Worm (Caenorhabditis elegans) whole organism, L2 larva: Measurements from ENCODE around the gene adss-1.

Experiments used
- C34F6.9 ChIP-seq: fragments of 150-350 bp; optimal IDR thresholded peaks from 2 replicates; lab custom pipeline; 2014; ENCODE audit warnings: missing biosample characterization, missing genetic modification characterization
- R02D3.7 ChIP-seq: fragments of 150-350 bp; optimal IDR thresholded peaks from 2 replicates; lab custom pipeline; 2014; ENCODE audit warnings: missing biosample characterization, missing genetic modification characterization
- Y55F3AM.14 ChIP-seq: fragments of 200-800 bp; sonication (Bioruptor generic); optimal IDR thresholded peaks from 2 replicates; lab custom pipeline; 2018; ENCODE audit warnings: mild to moderate bottlenecking, missing genetic modification characterization, missing compliant biosample characterization
- alr-1 ChIP-seq: fragments of 150-350 bp; optimal IDR thresholded peaks from 2 replicates; lab custom pipeline; 2014; ENCODE audit warnings: missing biosample characterization, missing genetic modification characterization
- aly-2 ChIP-seq: fragments of 150-350 bp; optimal IDR thresholded peaks from 2 replicates; lab custom pipeline; 2014; ENCODE audit warnings: missing biosample characterization, missing genetic modification characterization
- ama-1 ChIP-seq: fragments of 150-350 bp; optimal IDR thresholded peaks from 2 replicates; lab custom pipeline; 2018; ENCODE audit warnings: inconsistent platforms
- blmp-1 ChIP-seq: sonication (generic microtip); optimal IDR thresholded peaks from 2 replicates; lab custom pipeline; 2017; ENCODE audit warnings: missing genetic modification characterization, mild to moderate bottlenecking, missing compliant biosample characterization, antibody characterized with exemption, moderate library complexity; ENCODE audit not compliant: insufficient read depth
- ceh-16 ChIP-seq: fragments of 150-350 bp; optimal IDR thresholded peaks from 2 replicates; lab custom pipeline; 2014; ENCODE audit warnings: missing biosample characterization, missing genetic modification characterization
- ceh-82 ChIP-seq: fragments of 150-350 bp; optimal IDR thresholded peaks from 2 replicates; lab custom pipeline; 2014; ENCODE audit warnings: missing biosample characterization, missing genetic modification characterization
- crh-2 ChIP-seq: sonication (generic microtip); optimal IDR thresholded peaks from 2 replicates; lab custom pipeline; 2017; ENCODE audit warnings: missing biosample characterization, missing genetic modification characterization
- dmd-4 ChIP-seq: sonication (generic microtip); optimal IDR thresholded peaks from 2 replicates; lab custom pipeline; 2017; ENCODE audit warnings: missing biosample characterization, missing genetic modification characterization
- egl-27 ChIP-seq: sonication (generic microtip); optimal IDR thresholded peaks from 3 replicates; lab custom pipeline; 2017; ENCODE audit warnings: missing biosample characterization, missing genetic modification reagents, missing genetic modification characterization
- elt-1 ChIP-seq: fragments of 150-350 bp; optimal IDR thresholded peaks from 2 replicates; lab custom pipeline; 2014; ENCODE audit warnings: missing biosample characterization, missing genetic modification characterization
- elt-3 ChIP-seq: sonication (generic microtip); optimal IDR thresholded peaks from 2 replicates; lab custom pipeline; 2017; ENCODE audit warnings: missing biosample characterization, missing genetic modification characterization
- fos-1 ChIP-seq: fragments of 150-350 bp; optimal IDR thresholded peaks from 2 replicates; lab custom pipeline; 2014; ENCODE audit warnings: missing biosample characterization, missing genetic modification characterization
- gmeb-1 ChIP-seq: fragments of 150-350 bp; optimal IDR thresholded peaks from 2 replicates; lab custom pipeline; 2014; ENCODE audit warnings: missing biosample characterization, missing genetic modification characterization
- lin-11 ChIP-seq: fragments of 150-350 bp; sonication (generic microtip); optimal IDR thresholded peaks from 2 replicates; lab custom pipeline; 2014; ENCODE audit warnings: missing biosample characterization, missing genetic modification characterization, inconsistent platforms, mixed read lengths
- lin-13 ChIP-seq: fragments of 150-350 bp; optimal IDR thresholded peaks from 2 replicates; lab custom pipeline; 2014; ENCODE audit warnings: missing biosample characterization, missing genetic modification reagents, missing genetic modification characterization
- lin-39 ChIP-seq: fragments of 150-350 bp; optimal IDR thresholded peaks from 2 replicates; lab custom pipeline; 2014; ENCODE audit warnings: missing biosample characterization, missing genetic modification reagents, missing genetic modification characterization
- lsy-2 ChIP-seq, 2 experiments: fragments of 150-350 bp in 1 of 2; sonication (generic microtip) in 1 of 2; optimal IDR thresholded peaks; 2 replicates each; lab custom pipeline; 2014 to 2017; ENCODE audit warnings: missing biosample characterization in 2 of 2, missing genetic modification characterization in 2 of 2
- mab-5 ChIP-seq: fragments of 150-350 bp; optimal IDR thresholded peaks from 2 replicates; lab custom pipeline; 2014; ENCODE audit warnings: missing biosample characterization, missing genetic modification characterization
- mbf-1 ChIP-seq: sonication (generic microtip); optimal IDR thresholded peaks from 2 replicates; lab custom pipeline; 2017; ENCODE audit warnings: missing biosample characterization, missing genetic modification characterization
- mdl-1 ChIP-seq, 2 experiments: fragments of 150-350 bp in 1 of 2; sonication (generic microtip) in 1 of 2; optimal IDR thresholded peaks; 2 replicates each; lab custom pipeline; 2017; ENCODE audit warnings: missing biosample characterization in 2 of 2, missing genetic modification characterization in 2 of 2
- nhr-10 ChIP-seq: sonication (generic microtip); optimal IDR thresholded peaks from 2 replicates; lab custom pipeline; 2017; ENCODE audit warnings: missing biosample characterization, missing genetic modification characterization
- nhr-11 ChIP-seq: fragments of 150-350 bp; optimal IDR thresholded peaks from 2 replicates; lab custom pipeline; 2014; ENCODE audit warnings: missing biosample characterization, missing genetic modification characterization
- nhr-12 ChIP-seq: fragments of 150-350 bp; optimal IDR thresholded peaks from 2 replicates; lab custom pipeline; 2014; ENCODE audit warnings: missing biosample characterization, missing genetic modification characterization
- nhr-129 ChIP-seq: fragments of 150-350 bp; optimal IDR thresholded peaks from 2 replicates; lab custom pipeline; 2014; ENCODE audit warnings: missing biosample characterization, missing genetic modification characterization
- nhr-21 ChIP-seq: fragments of 150-350 bp; optimal IDR thresholded peaks from 2 replicates; lab custom pipeline; 2014; ENCODE audit warnings: missing biosample characterization, missing genetic modification characterization
- nhr-23 ChIP-seq: fragments of 150-350 bp; optimal IDR thresholded peaks from 2 replicates; lab custom pipeline; 2014; ENCODE audit warnings: missing biosample characterization, missing genetic modification reagents, missing genetic modification characterization
- nhr-237 ChIP-seq: fragments of 150-350 bp; optimal IDR thresholded peaks from 2 replicates; lab custom pipeline; 2014; ENCODE audit warnings: missing biosample characterization, missing genetic modification characterization
- nhr-25 ChIP-seq: fragments of 150-350 bp; sonication (generic microtip); optimal IDR thresholded peaks from 3 replicates; lab custom pipeline; 2014; ENCODE audit warnings: missing biosample characterization, missing genetic modification characterization
- nhr-6 ChIP-seq: fragments of 150-350 bp; optimal IDR thresholded peaks from 2 replicates; lab custom pipeline; 2014; ENCODE audit warnings: missing biosample characterization, missing genetic modification characterization
- nhr-77 ChIP-seq: fragments of 150-350 bp; optimal IDR thresholded peaks from 2 replicates; lab custom pipeline; 2014; ENCODE audit warnings: missing biosample characterization, missing genetic modification characterization
- peb-1 ChIP-seq: fragments of 150-350 bp; optimal IDR thresholded peaks from 2 replicates; lab custom pipeline; 2014; ENCODE audit warnings: missing biosample characterization, missing genetic modification characterization
- sem-4 ChIP-seq: fragments of 150-350 bp; optimal IDR thresholded peaks from 2 replicates; lab custom pipeline; 2014; ENCODE audit warnings: missing biosample characterization, missing genetic modification reagents, missing genetic modification characterization
- skn-1 ChIP-seq: sonication (generic microtip); optimal IDR thresholded peaks from 2 replicates; lab custom pipeline; 2017; ENCODE audit warnings: missing biosample characterization, missing genetic modification characterization
- sma-3 ChIP-seq: sonication (generic microtip); optimal IDR thresholded peaks from 2 replicates; lab custom pipeline; 2016; ENCODE audit warnings: missing genetic modification reagents, missing genetic modification characterization, missing compliant biosample characterization
- sma-9 ChIP-seq, 2 experiments: fragments of 150-350 bp in 1 of 2; sonication (generic microtip) in 1 of 2; optimal IDR thresholded peaks; 2 replicates each; lab custom pipeline; 2014 to 2016; ENCODE audit warnings: missing genetic modification characterization in 2 of 2, mild to moderate bottlenecking in 1 of 2, missing biosample characterization in 1 of 2, missing compliant biosample characterization in 1 of 2, missing genetic modification reagents in 1 of 2, moderate library complexity in 1 of 2
- snpc-4 ChIP-seq: fragments of 150-350 bp; optimal IDR thresholded peaks from 2 replicates; lab custom pipeline; 2014; ENCODE audit warnings: missing biosample characterization, missing genetic modification characterization
- unc-39 ChIP-seq: fragments of 150-350 bp; optimal IDR thresholded peaks from 2 replicates; lab custom pipeline; 2014; ENCODE audit warnings: missing biosample characterization, missing genetic modification characterization
- unc-55 ChIP-seq: fragments of 150-350 bp; sonication (generic microtip); optimal IDR thresholded peaks from 3 replicates; lab custom pipeline; 2014; ENCODE audit warnings: missing biosample characterization, missing genetic modification reagents, missing genetic modification characterization
- unc-62 ChIP-seq: fragments of 150-350 bp; optimal IDR thresholded peaks from 2 replicates; lab custom pipeline; 2014; ENCODE audit warnings: missing biosample characterization, missing genetic modification reagents, missing genetic modification characterization
- zag-1 ChIP-seq: fragments of 150-350 bp; optimal IDR thresholded peaks from 2 replicates; lab custom pipeline; 2014; ENCODE audit warnings: missing biosample characterization, missing genetic modification characterization
- ztf-1 ChIP-seq: fragments of 200-800 bp; sonication (Bioruptor generic); conservative IDR thresholded peaks from 2 replicates; pipeline ENCODE4 v1.3.6; 2022; ENCODE audit warnings: missing genetic modification characterization, missing compliant biosample characterization
- ztf-11 ChIP-seq: sonication (generic microtip); optimal IDR thresholded peaks from 2 replicates; lab custom pipeline; 2017; ENCODE audit warnings: missing biosample characterization, missing genetic modification characterization
- ztf-4 ChIP-seq: fragments of 150-350 bp; optimal IDR thresholded peaks from 2 replicates; lab custom pipeline; 2014; ENCODE audit warnings: missing biosample characterization, missing genetic modification characterization

Gene adss-1

ce11 chrV:4839913-4840312 lies 16.7 kb upstream of the adss-1 start, which contains the start of gene nas-9:
Gene nas-9 (minus strand): TSS chrV:4840013.
- TF ChIP-seq sma-9 (GFP tag; optimal IDR thresholded peaks at IDR 0.05; lab: Kevin White, UChicago) (no peak), sma-9 (tag; optimal IDR thresholded peaks at IDR 0.05; lab: Kevin White, UChicago) (no peak), nhr-23 (tag; lab: Kevin White, UChicago) (no peak), ztf-11 (tag; lab: Kevin White, UChicago) (no peak)
- TF ChIP-seq, all 48 proteins: peak for 0

- TF ChIP-seq R02D3.7 (tag; lab: Kevin White, UChicago) (no peak), blmp-1 (tag; lab: Kevin White, UChicago) (no peak), C34F6.9 (tag; lab: Kevin White, UChicago) (no peak), lin-13 (GFP tag; lab: Kevin White, UChicago) (no peak), skn-1 (no peak), nhr-77 (tag; lab: Kevin White, UChicago) (no peak), sem-4 (tag; lab: Kevin White, UChicago) (no peak), elt-1 (tag; lab: Kevin White, UChicago) (no peak), nhr-23 (tag; lab: Kevin White, UChicago) (no peak), lsy-2 (tag; optimal IDR thresholded peaks at IDR 0.05; lab: Kevin White, UChicago) (no peak), nhr-10 (no peak)
These were observed 11.1 kb upstream of the adss-1 start, which contains the start of gene C37H5.14 for ce11 chrV:4834277-4834676. Gene C37H5.14 (minus strand): TSS chrV:4834377.

- peak in 1 of 2 experiments; percentile 10 for TF ChIP-seq mdl-1 (tag; optimal IDR thresholded peaks at IDR 0.05; lab: Kevin White, UChicago)
- TF ChIP-seq R02D3.7 (tag; lab: Kevin White, UChicago) = no peak
- no peak for TF ChIP-seq elt-1 (tag; lab: Kevin White, UChicago)
- TF ChIP-seq nhr-25 (tag; lab: Kevin White, UChicago) = peak; percentile 68
- TF ChIP-seq sma-3 = peak; percentile 84
- peak; percentile 59 for TF ChIP-seq Y55F3AM.14 (GFP tag; lab: Kevin White, UChicago)
- no peak for TF ChIP-seq nhr-12 (tag; lab: Kevin White, UChicago)
- TF ChIP-seq skn-1 = no peak
- TF ChIP-seq lin-11 (tag; lab: Kevin White, UChicago) = peak; percentile 89
- TF ChIP-seq nhr-6 = no peak
- peak; percentile 80 for TF ChIP-seq lin-13 (GFP tag; lab: Kevin White, UChicago)
- no peak for TF ChIP-seq elt-3 (tag; lab: Kevin White, UChicago)
- TF ChIP-seq nhr-21 (tag; lab: Kevin White, UChicago) = peak; percentile 49
- TF ChIP-seq dmd-4 = no peak
- TF ChIP-seq gmeb-1 = peak; percentile 79
- no peak for TF ChIP-seq alr-1 (tag; lab: Kevin White, UChicago)
- TF ChIP-seq lsy-2 (tag; optimal IDR thresholded peaks at IDR 0.05; lab: Kevin White, UChicago) = peak; percentile 42 to 92
- TF ChIP-seq nhr-237 = no peak
- peak; percentile 88 for TF ChIP-seq crh-2
- TF ChIP-seq egl-27 = no peak
- TF ChIP-seq zag-1 = peak; percentile 49
- no peak for TF ChIP-seq unc-62 (GFP tag; lab: Kevin White, UChicago)
- TF ChIP-seq blmp-1 (tag; lab: Kevin White, UChicago) = peak; percentile 36
- no peak for TF ChIP-seq ztf-11 (tag; lab: Kevin White, UChicago)
- TF ChIP-seq sem-4 (tag; lab: Kevin White, UChicago) = no peak
- peak; percentile 70 for TF ChIP-seq fos-1
- peak; percentile 70 for TF ChIP-seq C34F6.9 (tag; lab: Kevin White, UChicago)
- no peak for TF ChIP-seq nhr-10
- peak; percentile 76 for TF ChIP-seq ceh-82
- TF ChIP-seq ztf-1 = no peak
- peak; percentile 39 for TF ChIP-seq snpc-4 (tag; lab: Kevin White, UChicago)
- peak; percentile 61 for TF ChIP-seq ceh-16
- peak; percentile 78 for TF ChIP-seq nhr-129 (tag; lab: Kevin White, UChicago)
- no peak for TF ChIP-seq peb-1 (tag; lab: Kevin White, UChicago)
- TF ChIP-seq nhr-23 (tag; lab: Kevin White, UChicago) = no peak
- TF ChIP-seq lin-39 (tag; lab: Kevin White, UChicago) = no peak
- no peak for TF ChIP-seq unc-39 (tag; lab: Kevin White, UChicago)
- peak; percentile 39 for TF ChIP-seq mab-5
- TF ChIP-seq ztf-4 = peak; percentile 75
- peak; percentile 82 for TF ChIP-seq sma-9 (GFP tag; optimal IDR thresholded peaks at IDR 0.05; lab: Kevin White, UChicago)
- TF ChIP-seq sma-9 (tag; optimal IDR thresholded peaks at IDR 0.05; lab: Kevin White, UChicago) = no peak
- TF ChIP-seq nhr-11 (tag; lab: Kevin White, UChicago) = no peak
- TF ChIP-seq ama-1 = peak; percentile 31
- TF ChIP-seq aly-2 (tag; lab: Kevin White, UChicago) = no peak
- TF ChIP-seq nhr-77 (tag; lab: Kevin White, UChicago) = no peak
- peak; percentile 96 for TF ChIP-seq unc-55
- no peak for TF ChIP-seq mbf-1 (tag; lab: Kevin White, UChicago)
These were observed 3.6 kb upstream of the adss-1 start, which contains the start of the genes hsp-6 and C37H5.5 for ce11 chrV:4826710-4827380. Gene hsp-6 (minus strand): TSS chrV:4826760. Gene C37H5.5 (plus strand): TSS chrV:4827360.
